Worm (Caenorhabditis elegans): Measurements from ENCODE around the gene dcaf-1.
"Not testable (repeated sequence)": the region's sequence is repeated elsewhere in the genome, so short reads cannot be mapped to it uniquely, and the experiment has no call there.

ce11 chrIV:9740851-9741549 is 34.5 kb upstream of the dcaf-1 start, which contains the start of gene gln-6:
- TF ChIP-seq unc-62 (GFP tag; optimal IDR thresholded peaks at IDR 0.05 in 1 of 2); unc-62 (tag; optimal IDR thresholded peaks at IDR 0.05); pha-4 (GFP tag; IDR thresholded peaks at IDR 0.05); pha-4 (tag; optimal IDR thresholded peaks at IDR 0.05); cey-2 (tag; optimal IDR thresholded peaks at IDR 0.05; ENCODE audit: borderline replicate concordance, insufficient read depth); nhr-10 (tag; optimal IDR thresholded peaks at IDR 0.05); lin-39 (tag; optimal IDR thresholded peaks at IDR 0.05); dmd-9 (GFP tag; IDR thresholded peaks at IDR 0.05); nhr-237 (tag; optimal IDR thresholded peaks at IDR 0.05); fos-1 (tag; optimal IDR thresholded peaks at IDR 0.05); saeg-2 (GFP tag; IDR thresholded peaks at IDR 0.05); aly-2 (tag; optimal IDR thresholded peaks at IDR 0.05); madf-5 (GFP tag; IDR thresholded peaks at IDR 0.05); ctbp-1 (GFP tag; IDR thresholded peaks at IDR 0.05): not testable (repeated sequence)
